Fruit fly (Drosophila melanogaster) Kc167 (cell line): ENCODE measurements around the gene Shaw.

Experiments
- Sin3A ChIP-seq: fragments of >200 bp; optimal IDR thresholded peaks from 2 replicates; lab custom pipeline; 2018; ENCODE audit warnings: missing external identifiers
- h ChIP-seq: fragments of >200 bp; optimal IDR thresholded peaks from 3 replicates; lab custom pipeline; 2018; ENCODE audit warnings: missing external identifiers
- insv ChIP-seq: fragments of >200 bp; optimal IDR thresholded peaks from 3 replicates; lab custom pipeline; 2018; ENCODE audit warnings: missing external identifiers
- psq ChIP-seq: fragments of >200 bp; optimal IDR thresholded peaks from 2 replicates; lab custom pipeline; 2017; ENCODE audit warnings: missing external identifiers
- ttk ChIP-seq: sonication (Bioruptor generic); optimal IDR thresholded peaks from 2 replicates; lab custom pipeline; 2017; ENCODE audit warnings: missing external identifiers

dm6 chr2L:3737682-3738081 lies 19.7 kb downstream of the Shaw start:
- TF ChIP-seq ttk (lab: Kevin White, UChicago), result no peak
- no peak for TF ChIP-seq h (lab: Kevin White, UChicago)
- TF ChIP-seq psq (lab: Kevin White, UChicago), result no peak
- no peak for TF ChIP-seq insv (lab: Kevin White, UChicago)
- no peak for TF ChIP-seq Sin3A
